Worm (Caenorhabditis elegans) whole organism, L4 larva: ENCODE measurements around the gene ndab-1.

Experiments used
- F10B5.3 ChIP-seq: sonication (generic microtip); optimal IDR thresholded peaks from 2 replicates; lab custom pipeline; 2016; ENCODE audit warnings: mild to moderate bottlenecking, missing genetic modification characterization, missing compliant biosample characterization
- F26F4.8 ChIP-seq: fragments of 200-800 bp; sonication (Bioruptor generic); conservative IDR thresholded peaks from 2 replicates; pipeline ENCODE4 v1.3.6; 2022; ENCODE audit warnings: missing genetic modification characterization, missing compliant biosample characterization
- F44E2.7 ChIP-seq: fragments of 200-800 bp; sonication (Bioruptor generic); IDR thresholded peaks from 2 replicates; pipeline ENCODE4 v2.1.2; 2022; ENCODE audit warnings: missing genetic modification characterization, missing compliant biosample characterization
- Y48G9A.11 ChIP-seq: fragments of 200-800 bp; sonication (Bioruptor generic); IDR thresholded peaks from 2 replicates; pipeline ENCODE4 v1.3.6; 2022; ENCODE audit warnings: missing genetic modification reagents, missing genetic modification characterization, missing compliant biosample characterization
- Y5F2A.4 ChIP-seq: fragments of 200-800 bp; sonication (Bioruptor generic); optimal IDR thresholded peaks from 2 replicates; lab custom pipeline; 2018; ENCODE audit warnings: mild to moderate bottlenecking, missing genetic modification characterization, missing compliant biosample characterization
- ZK337.2 ChIP-seq: fragments of 200-800 bp; sonication (Bioruptor generic); IDR thresholded peaks from 2 replicates; pipeline ENCODE4 v1.3.6; 2022; ENCODE audit warnings: missing genetic modification reagents, missing genetic modification characterization, missing compliant biosample characterization
- aha-1 ChIP-seq: fragments of 150-350 bp; peaks from one replicate; lab custom pipeline; 2014; ENCODE audit warnings: missing biosample characterization, missing genetic modification characterization
- ama-1 ChIP-seq: fragments of 150-350 bp; optimal IDR thresholded peaks from 2 replicates; lab custom pipeline; 2014; ENCODE audit warnings: inconsistent platforms, mixed read lengths
- arid-1 ChIP-seq: fragments of 200-800 bp; sonication (Bioruptor generic); conservative IDR thresholded peaks from 2 replicates; pipeline ENCODE4 v1.3.6; 2022; ENCODE audit warnings: missing genetic modification reagents, missing genetic modification characterization, missing compliant biosample characterization
- ceh-28 ChIP-seq: fragments of 150-350 bp; optimal IDR thresholded peaks from 2 replicates; lab custom pipeline; 2014; ENCODE audit warnings: missing biosample characterization, missing genetic modification reagents, missing genetic modification characterization
- ces-1 ChIP-seq: fragments of 150-350 bp; sonication (generic microtip); optimal IDR thresholded peaks from 4 replicates; lab custom pipeline; 2014; ENCODE audit warnings: missing biosample characterization, missing genetic modification reagents, missing genetic modification characterization
- daf-12 ChIP-seq: fragments of 150-350 bp; optimal IDR thresholded peaks from 2 replicates; lab custom pipeline; 2014; ENCODE audit warnings: missing biosample characterization, missing genetic modification reagents, missing genetic modification characterization
- daf-19 ChIP-seq: fragments of 200-800 bp; sonication (Bioruptor generic); conservative IDR thresholded peaks from 2 replicates; pipeline ENCODE4 v1.3.6; 2022; ENCODE audit warnings: missing genetic modification characterization, missing compliant biosample characterization
- dmd-8 ChIP-seq: fragments of 200-800 bp; sonication (Bioruptor generic); IDR thresholded peaks from 2 replicates; pipeline ENCODE4 v1.3.6; 2022; ENCODE audit warnings: missing genetic modification characterization, missing compliant biosample characterization
- dpl-1 ChIP-seq: fragments of 150-350 bp; optimal IDR thresholded peaks from 2 replicates; lab custom pipeline; 2014; ENCODE audit warnings: missing biosample characterization, missing genetic modification reagents, missing genetic modification characterization
- egl-27 ChIP-seq: sonication (generic microtip); optimal IDR thresholded peaks from 3 replicates; lab custom pipeline; 2017; ENCODE audit warnings: missing biosample characterization, missing genetic modification reagents, missing genetic modification characterization
- hif-1 ChIP-seq, 2 experiments: sonication (generic microtip); optimal IDR thresholded peaks; 2 replicates each; lab custom pipeline; 2016 to 2017; ENCODE audit warnings: missing compliant biosample characterization in 2 of 2, missing genetic modification characterization in 2 of 2, missing genetic modification reagents in 2 of 2, missing genotype in 2 of 2, mild to moderate bottlenecking in 1 of 2
- lim-7 ChIP-seq: fragments of 200-800 bp; sonication (Bioruptor generic); IDR thresholded peaks from 2 replicates; pipeline ENCODE4 v1.3.6; 2022; ENCODE audit warnings: missing genetic modification characterization, missing compliant biosample characterization
- lin-1 ChIP-seq: fragments of 200-800 bp; sonication (Bioruptor generic); IDR thresholded peaks from 2 replicates; pipeline ENCODE4 v1.3.6; 2022; ENCODE audit warnings: missing genetic modification reagents, missing genetic modification characterization, missing compliant biosample characterization
- lin-13 ChIP-seq: fragments of 150-350 bp; optimal IDR thresholded peaks from 2 replicates; lab custom pipeline; 2014; ENCODE audit warnings: missing biosample characterization, missing genetic modification reagents, missing genetic modification characterization
- lin-15B ChIP-seq: fragments of 150-350 bp; sonication (generic microtip); optimal IDR thresholded peaks from 3 replicates; lab custom pipeline; 2014; ENCODE audit warnings: missing biosample characterization, missing genetic modification characterization
- lin-38 ChIP-seq: fragments of 200-800 bp; sonication (Bioruptor generic); IDR thresholded peaks from 2 replicates; pipeline ENCODE4 v1.3.6; 2022; ENCODE audit warnings: missing genetic modification reagents, missing genetic modification characterization, missing compliant biosample characterization
- lir-3 ChIP-seq: sonication (generic microtip); optimal IDR thresholded peaks from 2 replicates; lab custom pipeline; 2016; ENCODE audit warnings: mild to moderate bottlenecking, missing genetic modification characterization, missing compliant biosample characterization
- lsy-2 ChIP-seq, 2 experiments: fragments of 150-350 bp in 1 of 2; sonication (generic microtip) in 1 of 2; optimal IDR thresholded peaks; 2 replicates each; lab custom pipeline; 2014 to 2017; ENCODE audit warnings: missing biosample characterization in 2 of 2, missing genetic modification characterization in 2 of 2
- madf-9 ChIP-seq: fragments of 200-800 bp; sonication (Bioruptor generic); conservative IDR thresholded peaks from 2 replicates; pipeline ENCODE4 v1.3.6; 2022; ENCODE audit warnings: missing genetic modification reagents, missing genetic modification characterization, missing compliant biosample characterization
- mep-1 ChIP-seq: fragments of 150-350 bp; sonication (generic microtip); optimal IDR thresholded peaks from 3 replicates; lab custom pipeline; 2014; ENCODE audit warnings: missing biosample characterization, missing genetic modification characterization
- mes-2 ChIP-seq: sonication (generic microtip); optimal IDR thresholded peaks from 2 replicates; lab custom pipeline; 2016; ENCODE audit warnings: missing genotype, mild to moderate bottlenecking, missing genetic modification characterization, missing compliant biosample characterization; ENCODE audit not compliant: poor library complexity, severe bottlenecking
- nhr-102 ChIP-seq: sonication (generic microtip); optimal IDR thresholded peaks from 2 replicates; lab custom pipeline; 2016; ENCODE audit warnings: mild to moderate bottlenecking, missing genetic modification characterization, moderate library complexity, missing compliant biosample characterization
- nhr-237 ChIP-seq: sonication (generic microtip); optimal IDR thresholded peaks from 2 replicates; lab custom pipeline; 2017; ENCODE audit warnings: missing biosample characterization, missing genetic modification characterization
- nhr-25 ChIP-seq: sonication (generic microtip); optimal IDR thresholded peaks from 2 replicates; lab custom pipeline; 2017; ENCODE audit warnings: missing genetic modification characterization, mild to moderate bottlenecking, missing compliant biosample characterization, antibody characterized with exemption, moderate library complexity, borderline replicate concordance; ENCODE audit not compliant: insufficient read depth
- nhr-28 ChIP-seq: fragments of 150-350 bp; optimal IDR thresholded peaks from 2 replicates; lab custom pipeline; 2014; ENCODE audit warnings: missing biosample characterization, missing genetic modification characterization
- nhr-42 ChIP-seq: fragments of 200-800 bp; sonication (Bioruptor generic); IDR thresholded peaks from 2 replicates; pipeline ENCODE4 v1.3.6; 2022; ENCODE audit warnings: missing genetic modification characterization, missing compliant biosample characterization
- nhr-6 ChIP-seq: fragments of 150-350 bp; optimal IDR thresholded peaks from 2 replicates; lab custom pipeline; 2014; ENCODE audit warnings: missing biosample characterization, missing genetic modification characterization
- nhr-76 ChIP-seq: fragments of 150-350 bp; optimal IDR thresholded peaks from 2 replicates; lab custom pipeline; 2014; ENCODE audit warnings: missing biosample characterization, missing genetic modification characterization
- nhr-77 ChIP-seq: fragments of 150-350 bp; optimal IDR thresholded peaks from 2 replicates; lab custom pipeline; 2014; ENCODE audit warnings: missing biosample characterization, missing genetic modification characterization
- pqm-1 ChIP-seq: sonication (generic microtip); optimal IDR thresholded peaks from 2 replicates; lab custom pipeline; 2017; ENCODE audit warnings: missing biosample characterization, missing genetic modification characterization
- sdz-12 ChIP-seq: fragments of 200-800 bp; sonication (Bioruptor generic); optimal IDR thresholded peaks from 2 replicates; lab custom pipeline; 2018; ENCODE audit warnings: mild to moderate bottlenecking, missing genetic modification characterization, missing compliant biosample characterization
- spr-1 ChIP-seq: sonication (generic microtip); optimal IDR thresholded peaks from 2 replicates; lab custom pipeline; 2016; ENCODE audit warnings: mild to moderate bottlenecking, missing genetic modification characterization, missing compliant biosample characterization
- spr-3 ChIP-seq: fragments of 200-800 bp; sonication (Bioruptor generic); optimal IDR thresholded peaks from 2 replicates; lab custom pipeline; 2018; ENCODE audit warnings: mild to moderate bottlenecking, missing genetic modification characterization, missing compliant biosample characterization
- tag-97 ChIP-seq: fragments of 200-800 bp; sonication (Bioruptor generic); IDR thresholded peaks from 2 replicates; pipeline ENCODE4 v1.3.6; 2022; ENCODE audit warnings: missing genetic modification characterization, missing compliant biosample characterization
- unc-62 ChIP-seq, 3 experiments: fragments of 150-350 bp in 1 of 3; sonication (generic microtip); optimal IDR thresholded peaks in 2 of 3; peaks in 1 of 3; 1 replicate in 1 of 3; 2 replicates in 2 of 3; lab custom pipeline; 2014 to 2017; ENCODE audit warnings: missing biosample characterization in 3 of 3, missing genetic modification characterization in 3 of 3, missing genetic modification reagents in 3 of 3, missing genotype in 1 of 3
- zfp-2 ChIP-seq: sonication (generic microtip); optimal IDR thresholded peaks from 2 replicates; lab custom pipeline; 2016; ENCODE audit warnings: mild to moderate bottlenecking, missing genetic modification characterization, missing compliant biosample characterization
- zip-11 ChIP-seq: fragments of 200-800 bp; sonication (Bioruptor generic); IDR thresholded peaks from 2 replicates; pipeline ENCODE4 v1.3.6; 2022; ENCODE audit warnings: missing genetic modification characterization, missing compliant biosample characterization
- zip-2 ChIP-seq: fragments of 150-350 bp; optimal IDR thresholded peaks from 2 replicates; lab custom pipeline; 2014; ENCODE audit warnings: missing biosample characterization, missing genetic modification characterization
- ztf-7 ChIP-seq: fragments of 150-350 bp; optimal IDR thresholded peaks from 2 replicates; lab custom pipeline; 2014; ENCODE audit warnings: missing biosample characterization, missing genetic modification characterization

Gene ndab-1

DNA sequence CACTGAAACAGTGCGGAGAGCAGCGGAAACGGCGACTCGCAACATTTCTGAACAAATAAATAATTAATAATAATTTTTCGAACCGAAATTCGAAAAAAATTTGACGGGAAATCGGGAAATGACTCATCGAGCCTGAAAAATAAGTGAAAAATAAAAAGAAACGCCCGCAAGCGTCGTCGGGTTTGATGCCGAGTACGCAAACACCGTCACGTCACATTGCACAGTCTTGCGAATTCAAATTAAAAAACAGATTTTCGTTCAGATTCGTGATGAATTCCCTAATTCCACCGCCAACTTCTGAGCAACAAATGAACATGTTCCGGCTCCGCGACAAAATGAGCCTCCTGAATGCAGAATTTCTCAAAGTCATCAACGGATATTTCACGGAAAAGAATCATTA is at the start of gene ndab-1, which contains the start of gene npp-16:
Gene ndab-1 (minus strand): TSS at position 47 of the 400 bp plus-strand sequence.
Gene npp-16 (plus strand): TSS at position 263 of the 400 bp plus-strand sequence.
- TF ChIP-seq daf-12 (tag; lab: Kevin White, UChicago) (no peak), F10B5.3 (tag; lab: Kevin White, UChicago) (no peak), lsy-2 (tag; optimal IDR thresholded peaks at IDR 0.05; lab: Kevin White, UChicago) (peak in 1 of 2 experiments; percentile 43), nhr-6 (tag; lab: Kevin White, UChicago) (no peak), nhr-102 (tag; lab: Kevin White, UChicago) (no peak), mes-2 (tag; lab: Kevin White, UChicago) (peak; percentile 76), nhr-76 (no peak), arid-1 (GFP tag; lab: Robert Waterston, UW) (no peak), unc-62 (GFP tag; optimal IDR thresholded peaks at IDR 0.05 in 1 of 2; lab: Kevin White, UChicago) (no peak), unc-62 (tag; optimal IDR thresholded peaks at IDR 0.05; lab: Kevin White, UChicago) (no peak), lim-7 (GFP tag; lab: Robert Waterston, UW) (peak; percentile 11; the same call in 1 of the 2 replicates), tag-97 (no peak), spr-3 (GFP tag; lab: Kevin White, UChicago) (no peak), lin-15B (tag; lab: Kevin White, UChicago) (no peak), aha-1 (tag; lab: Kevin White, UChicago) (no peak), madf-9 (GFP tag; lab: Robert Waterston, UW) (no peak), lin-38 (peak; percentile 61), ceh-28 (tag; lab: Kevin White, UChicago) (no peak), ces-1 (GFP tag; lab: Kevin White, UChicago) (no peak), zip-11 (no peak), nhr-237 (no peak), zfp-2 (tag; lab: Kevin White, UChicago) (no peak), ama-1 (lab: Kevin White, UChicago) (no peak), nhr-25 (tag; lab: Kevin White, UChicago) (no peak), spr-1 (tag; lab: Kevin White, UChicago) (no peak), lin-13 (GFP tag; lab: Kevin White, UChicago) (no peak), nhr-28 (tag; lab: Kevin White, UChicago) (no peak), Y5F2A.4 (GFP tag; lab: Kevin White, UChicago) (no peak), sdz-12 (no peak), egl-27 (tag; lab: Kevin White, UChicago) (no peak), hif-1 (tag; optimal IDR thresholded peaks at IDR 0.05; lab: Kevin White, UChicago) (no peak), nhr-42 (no peak), dpl-1 (peak; percentile 54), ZK337.2 (GFP tag; lab: Robert Waterston, UW) (no peak), ztf-7 (tag; lab: Kevin White, UChicago) (no peak), mep-1 (tag; lab: Kevin White, UChicago) (no peak), Y48G9A.11 (GFP tag; lab: Robert Waterston, UW) (no peak), F44E2.7 (no peak), nhr-77 (no peak), pqm-1 (tag; lab: Kevin White, UChicago) (no peak)

DNA sequence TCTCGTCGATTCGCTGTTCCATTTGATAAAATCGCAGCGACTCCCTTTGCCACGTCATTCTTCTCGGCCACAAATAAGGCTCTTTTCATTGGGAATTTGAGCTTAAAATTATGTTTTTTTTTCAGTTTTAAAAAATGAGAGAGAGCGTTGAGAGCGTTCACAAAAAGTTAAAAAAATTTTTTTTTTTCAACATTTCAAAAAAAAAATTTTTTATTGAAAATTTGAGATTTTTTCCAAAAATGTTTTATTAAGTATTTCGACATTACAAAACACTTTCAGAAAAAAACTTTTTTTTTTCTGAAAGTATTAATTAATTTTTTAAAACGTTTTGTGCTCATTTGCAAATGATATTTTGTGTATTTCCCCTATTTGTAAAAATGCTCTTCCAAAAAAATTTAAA is 44.6 kb upstream of the ndab-1 start, which contains the start of gene top-3:
Gene top-3 (minus strand): TSS at position 101 of the 400 bp plus-strand sequence.
- TF ChIP-seq lin-1 (GFP tag; lab: Robert Waterston, UW) (no peak), dmd-8 (GFP tag; lab: Robert Waterston, UW) (no peak), lir-3 (tag; lab: Kevin White, UChicago) (no peak), F26F4.8 (GFP tag; lab: Robert Waterston, UW) (no peak), zip-2 (tag; lab: Kevin White, UChicago) (no peak), Y5F2A.4 (GFP tag; lab: Kevin White, UChicago) (no peak), daf-19 (no peak)
